Fruit fly (Drosophila melanogaster): ENCODE results near the gene CG34164.

The CG34164 gene

dm6 chr2L:12055837-12056388 is at the start of gene CG34164, which contains the start of the genes JhI-21 and RpL7-like:
Gene CG34164, plus strand, starts transcription at chr2L:12056348.
Gene JhI-21, minus strand, starts transcription at chr2L:12056042.
Gene RpL7-like, plus strand, starts transcription at chr2L:12056326.
- peak; percentile 61 for TF ChIP-seq CG6854 (GFP tag; optimal IDR thresholded peaks at IDR 0.05)
- no peak for TF ChIP-seq CG3919 (GFP tag; optimal IDR thresholded peaks at IDR 0.05)
- no peak for TF ChIP-seq dsx (GFP tag; optimal IDR thresholded peaks at IDR 0.05; ENCODE audit: poor library complexity, severe bottlenecking)
- TF ChIP-seq Hr4 (GFP tag; optimal IDR thresholded peaks at IDR 0.05): no peak
- peak; percentile 40 for TF ChIP-seq esn (GFP tag; optimal IDR thresholded peaks at IDR 0.05)
- no peak for TF ChIP-seq ss (GFP tag; optimal IDR thresholded peaks at IDR 0.05)
- peak; percentile 49; the same call in 2 of the 3 replicates for TF ChIP-seq CG8119 (GFP tag; IDR thresholded peaks at IDR 0.05)
- no peak for TF ChIP-seq topi (GFP tag; optimal IDR thresholded peaks at IDR 0.05)
- TF ChIP-seq CG16779 (tag; optimal IDR thresholded peaks at IDR 0.05): peak; percentile 61
- peak; percentile 44 for TF ChIP-seq achi (GFP tag; optimal IDR thresholded peaks at IDR 0.05)
- peak; percentile 50; the same call in 1 of the 2 replicates for TF ChIP-seq CG15336 (GFP tag; IDR thresholded peaks at IDR 0.05)
- TF ChIP-seq CG6792 (GFP tag; optimal IDR thresholded peaks at IDR 0.05): peak; percentile 1
- peak; percentile 77 for TF ChIP-seq Eip78C (GFP tag)

- TF ChIP-seq Met (GFP tag; optimal IDR thresholded peaks at IDR 0.05): peak; percentile 74
- TF ChIP-seq CG31627 (GFP tag; optimal IDR thresholded peaks at IDR 0.05): peak; percentile 75
- TF ChIP-seq Hr39 (GFP tag; optimal IDR thresholded peaks at IDR 0.05): peak; percentile 70
- TF ChIP-seq CG1621 (tag; optimal IDR thresholded peaks at IDR 0.05): no peak
- TF ChIP-seq CG4318 (GFP tag; optimal IDR thresholded peaks at IDR 0.05): peak; percentile 86
- TF ChIP-seq Lpt (GFP tag; optimal IDR thresholded peaks at IDR 0.05): peak; percentile 76
- peak; percentile 96 for TF ChIP-seq Eip78C (GFP tag)
- TF ChIP-seq topi (GFP tag; optimal IDR thresholded peaks at IDR 0.05): peak; percentile 79
- peak; percentile 81 for TF ChIP-seq fd59A (GFP tag; optimal IDR thresholded peaks at IDR 0.05)
- TF ChIP-seq CG6163 (GFP tag; IDR thresholded peaks at IDR 0.05): no peak
- peak; percentile 88 for TF ChIP-seq CG16779 (tag; optimal IDR thresholded peaks at IDR 0.05)
- TF ChIP-seq spab (GFP tag; optimal IDR thresholded peaks at IDR 0.05): peak; percentile 90
- peak; percentile 52 for TF ChIP-seq Sox102F (GFP tag; optimal IDR thresholded peaks at IDR 0.05)
- TF ChIP-seq esn (GFP tag; optimal IDR thresholded peaks at IDR 0.05): peak; percentile 87
- TF ChIP-seq CG8119 (GFP tag; IDR thresholded peaks at IDR 0.05): no peak
- peak; percentile 78 for TF ChIP-seq pdm3 (GFP tag; optimal IDR thresholded peaks at IDR 0.05)
- TF ChIP-seq dsx (GFP tag; optimal IDR thresholded peaks at IDR 0.05; ENCODE audit: poor library complexity, severe bottlenecking): peak; percentile 80
- peak; percentile 72 for TF ChIP-seq Smox (GFP tag; optimal IDR thresholded peaks at IDR 0.05)
- TF ChIP-seq Blimp-1 (GFP tag; optimal IDR thresholded peaks at IDR 0.05): peak; percentile 97
- peak; percentile 87 for TF ChIP-seq CG9139 (GFP tag; optimal IDR thresholded peaks at IDR 0.05)
- TF ChIP-seq cyc (GFP tag; optimal IDR thresholded peaks at IDR 0.05): peak; percentile 82
- TF ChIP-seq CG11294 (GFP tag; IDR thresholded peaks at IDR 0.05): no peak
- peak; percentile 83 for TF ChIP-seq CG6276 (GFP tag; optimal IDR thresholded peaks at IDR 0.05)
- TF ChIP-seq vri (GFP tag; optimal IDR thresholded peaks at IDR 0.05): no peak
- TF ChIP-seq salr (GFP tag; optimal IDR thresholded peaks at IDR 0.05): peak; percentile 24 to 94
- no peak for TF ChIP-seq CG6854 (GFP tag; optimal IDR thresholded peaks at IDR 0.05)
- TF ChIP-seq Eip75B (GFP tag; optimal IDR thresholded peaks at IDR 0.05): peak; percentile 90
- no peak for TF ChIP-seq eg (GFP tag; IDR thresholded peaks at IDR 0.05)
- TF ChIP-seq Ets96B (tag; optimal IDR thresholded peaks at IDR 0.05): peak; percentile 95
- peak; percentile 81 for TF ChIP-seq CG7368 (GFP tag; optimal IDR thresholded peaks at IDR 0.05)
- TF ChIP-seq CG8632 (GFP tag; optimal IDR thresholded peaks at IDR 0.05): peak; percentile 92
- TF ChIP-seq Sox14 (GFP tag; optimal IDR thresholded peaks at IDR 0.05): peak; percentile 59
- TF ChIP-seq ss (GFP tag; optimal IDR thresholded peaks at IDR 0.05): peak; percentile 91 to 96
- peak; percentile 82 for TF ChIP-seq net (GFP tag; optimal IDR thresholded peaks at IDR 0.05)
- TF ChIP-seq CG3032 (tag; optimal IDR thresholded peaks at IDR 0.05): peak; percentile 95
- TF ChIP-seq dac (GFP tag; optimal IDR thresholded peaks at IDR 0.05): peak; percentile 57
- no peak for TF ChIP-seq Eip93F (GFP tag; optimal IDR thresholded peaks at IDR 0.05)
- peak; percentile 88 for TF ChIP-seq acj6 (GFP tag; optimal IDR thresholded peaks at IDR 0.05)
- peak; percentile 69 for TF ChIP-seq Hr4 (GFP tag; optimal IDR thresholded peaks at IDR 0.05)
- peak; percentile 77 for TF ChIP-seq lz (GFP tag; optimal IDR thresholded peaks at IDR 0.05)
- TF ChIP-seq CG6808 (GFP tag; optimal IDR thresholded peaks at IDR 0.05): peak; percentile 93
Observed at dm6 chr2L:12006397-12007330, 49.5 kb upstream of the CG34164 start.

All from whole organism, prepupa.